In genomic region chrIV:10180133-10180749, ce11 we compare ENCODE assay signal across 3 worm cellular contexts.
TF ChIP-seq lines count a peak whose summit lies in the region.

gta-1 (plus strand) TSS chrIV:10180660.

TF ChIP-seq in whole organism, L1 larva, 84 proteins besides CTCF, POLR2A, EP300 and RAD21 (continued from another document and continues in another):
- TF ChIP-seq snpc-4 (tag; optimal IDR thresholded peaks at IDR 0.05; lab: Kevin White, UChicago) (no peak), isw-1 (GFP tag; IDR thresholded peaks at IDR 0.05; lab: Robert Waterston, UW) (no peak), mab-9 (GFP tag; IDR thresholded peaks at IDR 0.05; lab: Robert Waterston, UW) (no peak), unc-130 (tag; optimal IDR thresholded peaks at IDR 0.05; lab: Kevin White, UChicago) (no peak), C04F5.9 (tag; optimal IDR thresholded peaks at IDR 0.05; lab: Kevin White, UChicago) (no peak), lsy-2 (tag; optimal IDR thresholded peaks at IDR 0.05; lab: Kevin White, UChicago) (peak; percentile 1 to 47), nhr-90 (tag; optimal IDR thresholded peaks at IDR 0.05; lab: Kevin White, UChicago; ENCODE audit: poor library complexity) (no peak), alr-1 (tag; optimal IDR thresholded peaks at IDR 0.05; lab: Kevin White, UChicago; ENCODE audit: borderline replicate concordance) (no peak), ceh-88 (GFP tag; IDR thresholded peaks at IDR 0.05; lab: Robert Waterston, UW) (no peak), elt-3 (tag; optimal IDR thresholded peaks at IDR 0.05; lab: Kevin White, UChicago) (no peak), ets-5 (GFP tag; IDR thresholded peaks at IDR 0.05; lab: Robert Waterston, UW) (no peak), ces-1 (GFP tag; optimal IDR thresholded peaks at IDR 0.05; lab: Kevin White, UChicago) (no peak), ceh-8 (GFP tag; optimal IDR thresholded peaks at IDR 0.05; lab: Kevin White, UChicago) (no peak), nhr-19 (GFP tag; conservative IDR thresholded peaks at IDR 0.05; lab: Robert Waterston, UW) (peak; percentile 50), ztf-4 (tag; optimal IDR thresholded peaks at IDR 0.05; lab: Kevin White, UChicago) (no peak), dsc-1 (tag; optimal IDR thresholded peaks at IDR 0.05; lab: Kevin White, UChicago) (peak; percentile 49), pax-3 (tag; optimal IDR thresholded peaks at IDR 0.05; lab: Kevin White, UChicago) (no peak), lin-15B (tag; optimal IDR thresholded peaks at IDR 0.05; lab: Kevin White, UChicago) (no peak), zag-1 (tag; optimal IDR thresholded peaks at IDR 0.05; lab: Kevin White, UChicago) (no peak), F16B12.6 (tag; optimal IDR thresholded peaks at IDR 0.05; lab: Kevin White, UChicago) (no peak), aly-2 (tag; optimal IDR thresholded peaks at IDR 0.05; lab: Kevin White, UChicago) (no peak), skn-1 (tag; optimal IDR thresholded peaks at IDR 0.05; lab: Kevin White, UChicago) (no peak), swsn-7 (tag; optimal IDR thresholded peaks at IDR 0.05; lab: Kevin White, UChicago) (peak; percentile 19), C34B4.2 (tag; optimal IDR thresholded peaks at IDR 0.05; lab: Kevin White, UChicago) (no peak), nhr-47 (tag; optimal IDR thresholded peaks at IDR 0.05; lab: Kevin White, UChicago) (no peak), unc-98 (GFP tag; IDR thresholded peaks at IDR 0.05; lab: Robert Waterston, UW) (no peak), ceh-82 (tag; optimal IDR thresholded peaks at IDR 0.05; lab: Kevin White, UChicago) (no peak), rnt-1 (tag; optimal IDR thresholded peaks at IDR 0.05; lab: Kevin White, UChicago) (peak; percentile 66), dpl-1 (GFP tag; optimal IDR thresholded peaks at IDR 0.05; lab: Kevin White, UChicago) (peak in 2 of 3 experiments; percentile 18 to 19), C16A3.4 (tag; optimal IDR thresholded peaks at IDR 0.05; lab: Kevin White, UChicago) (no peak), sup-37 (GFP tag; optimal IDR thresholded peaks at IDR 0.05; lab: Kevin White, UChicago) (no peak), sox-4 (tag; optimal IDR thresholded peaks at IDR 0.05; lab: Kevin White, UChicago) (no peak), nhr-71 (tag; optimal IDR thresholded peaks at IDR 0.05; lab: Kevin White, UChicago) (peak; percentile 73), tbx-2 (tag; optimal IDR thresholded peaks at IDR 0.05; lab: Kevin White, UChicago) (peak; percentile 5), sptf-1 (tag; optimal IDR thresholded peaks at IDR 0.05; lab: Kevin White, UChicago) (no peak), ztf-11 (tag; optimal IDR thresholded peaks at IDR 0.05; lab: Kevin White, UChicago) (no peak), grh-1 (GFP tag; IDR thresholded peaks at IDR 0.05; lab: Robert Waterston, UW) (no peak), nhr-12 (tag; optimal IDR thresholded peaks at IDR 0.05; lab: Kevin White, UChicago) (no peak), ama-1 (optimal IDR thresholded peaks at IDR 0.05; lab: Kevin White, UChicago) (no peak), nhr-20 (tag; optimal IDR thresholded peaks at IDR 0.05; lab: Kevin White, UChicago) (peak; percentile 57), irx-1 (tag; optimal IDR thresholded peaks at IDR 0.05; lab: Kevin White, UChicago) (no peak), unc-30 (tag; optimal IDR thresholded peaks at IDR 0.05; lab: Kevin White, UChicago) (no peak), fkh-10 (GFP tag; optimal IDR thresholded peaks at IDR 0.05; lab: Kevin White, UChicago) (no peak), mdl-1 (tag; optimal IDR thresholded peaks at IDR 0.05; lab: Kevin White, UChicago) (peak in 1 of 2 experiments; percentile 52), fkh-4 (tag; optimal IDR thresholded peaks at IDR 0.05; lab: Kevin White, UChicago; ENCODE audit: borderline replicate concordance) (no peak), aha-1 (tag; optimal IDR thresholded peaks at IDR 0.05; lab: Kevin White, UChicago) (no peak)

TF ChIP-seq in whole organism, L2 larva, 48 proteins besides CTCF, POLR2A, EP300 and RAD21 (continued from another document):
- no peak for TF ChIP-seq lin-11 (tag; optimal IDR thresholded peaks at IDR 0.05; lab: Kevin White, UChicago)
- TF ChIP-seq gmeb-1 (tag; optimal IDR thresholded peaks at IDR 0.05; lab: Kevin White, UChicago): no peak
- TF ChIP-seq ama-1 (optimal IDR thresholded peaks at IDR 0.05; lab: Kevin White, UChicago): no peak
- no peak for TF ChIP-seq nhr-21 (tag; optimal IDR thresholded peaks at IDR 0.05; lab: Kevin White, UChicago)
- no peak for TF ChIP-seq unc-62 (GFP tag; optimal IDR thresholded peaks at IDR 0.05; lab: Kevin White, UChicago)
- TF ChIP-seq nhr-6 (tag; optimal IDR thresholded peaks at IDR 0.05; lab: Kevin White, UChicago): no peak
- TF ChIP-seq skn-1 (tag; optimal IDR thresholded peaks at IDR 0.05; lab: Kevin White, UChicago): no peak
- TF ChIP-seq fos-1 (tag; optimal IDR thresholded peaks at IDR 0.05; lab: Kevin White, UChicago): no peak
- no peak for TF ChIP-seq ceh-16 (tag; optimal IDR thresholded peaks at IDR 0.05; lab: Kevin White, UChicago)
- no peak for TF ChIP-seq lin-13 (GFP tag; optimal IDR thresholded peaks at IDR 0.05; lab: Kevin White, UChicago)
- TF ChIP-seq sma-9 (GFP tag; optimal IDR thresholded peaks at IDR 0.05; lab: Kevin White, UChicago): peak; percentile 20
- TF ChIP-seq sma-9 (tag; optimal IDR thresholded peaks at IDR 0.05; lab: Kevin White, UChicago): no peak
- peak; percentile 52 for TF ChIP-seq crh-2 (tag; optimal IDR thresholded peaks at IDR 0.05; lab: Kevin White, UChicago)
- peak; percentile 20 for TF ChIP-seq blmp-1 (tag; optimal IDR thresholded peaks at IDR 0.05; lab: Kevin White, UChicago; ENCODE audit: insufficient read depth)
- peak; percentile 38 for TF ChIP-seq C34F6.9 (tag; optimal IDR thresholded peaks at IDR 0.05; lab: Kevin White, UChicago)
- no peak for TF ChIP-seq nhr-23 (tag; optimal IDR thresholded peaks at IDR 0.05; lab: Kevin White, UChicago)
- no peak for TF ChIP-seq mbf-1 (tag; optimal IDR thresholded peaks at IDR 0.05; lab: Kevin White, UChicago)
- no peak for TF ChIP-seq nhr-237 (tag; optimal IDR thresholded peaks at IDR 0.05; lab: Kevin White, UChicago)
- TF ChIP-seq R02D3.7 (tag; optimal IDR thresholded peaks at IDR 0.05; lab: Kevin White, UChicago): no peak
- TF ChIP-seq ztf-4 (tag; optimal IDR thresholded peaks at IDR 0.05; lab: Kevin White, UChicago): peak; percentile 18
- TF ChIP-seq peb-1 (tag; optimal IDR thresholded peaks at IDR 0.05; lab: Kevin White, UChicago): no peak

TF ChIP-seq in whole organism, L4 larva, 104 proteins besides CTCF, POLR2A, EP300 and RAD21 (continued from another document):
- peak; percentile 66 for TF ChIP-seq aha-1 (tag; lab: Kevin White, UChicago)
- peak; percentile 51 for TF ChIP-seq hlh-30 (tag; optimal IDR thresholded peaks at IDR 0.05; lab: Kevin White, UChicago; ENCODE audit: insufficient read depth)
- TF ChIP-seq hmg-1.1 (GFP tag; IDR thresholded peaks at IDR 0.05; lab: Robert Waterston, UW): peak; percentile 33; the same call in 1 of the 2 replicates
- peak; percentile 5 for TF ChIP-seq mes-2 (tag; optimal IDR thresholded peaks at IDR 0.05; lab: Kevin White, UChicago; ENCODE audit: poor library complexity, severe bottlenecking)
- peak; percentile 2 for TF ChIP-seq dve-1 (tag; optimal IDR thresholded peaks at IDR 0.05; lab: Kevin White, UChicago; ENCODE audit: insufficient read depth)
- TF ChIP-seq nhr-10 (tag; optimal IDR thresholded peaks at IDR 0.05; lab: Kevin White, UChicago): no peak
- TF ChIP-seq nhr-11 (tag; optimal IDR thresholded peaks at IDR 0.05; lab: Kevin White, UChicago): peak; percentile 18
- TF ChIP-seq nhr-77 (tag; optimal IDR thresholded peaks at IDR 0.05; lab: Kevin White, UChicago): peak; percentile 13
- TF ChIP-seq hlh-11 (tag; optimal IDR thresholded peaks at IDR 0.05; lab: Kevin White, UChicago): peak; percentile 30
